Worm (Caenorhabditis elegans): ENCODE measurements around the gene C33A12.19.

ce11 chrIV:9533071-9533470 is 16.3 kb downstream of the C33A12.19 start, which contains the start of gene F56H11.2:
- TF ChIP-seq ref-1 (GFP tag; conservative IDR thresholded peaks at IDR 0.05) = no peak
- no peak for TF ChIP-seq ztf-23 (GFP tag; IDR thresholded peaks at IDR 0.05)
